Worm (Caenorhabditis elegans) whole organism, L3 larva: ENCODE data around the gene timp-1.

Source experiments
- ama-1 ChIP-seq: fragments of 150-350 bp; optimal IDR thresholded peaks from 2 replicates; lab custom pipeline; 2018
- ceh-16 ChIP-seq: sonication (generic microtip); optimal IDR thresholded peaks from 2 replicates; lab custom pipeline; 2017; ENCODE audit warnings: missing biosample characterization, missing genetic modification characterization
- egl-27 ChIP-seq: sonication (generic microtip); optimal IDR thresholded peaks from 4 replicates; lab custom pipeline; 2017; ENCODE audit warnings: missing biosample characterization, missing genetic modification reagents, missing genetic modification characterization
- elt-2 ChIP-seq: sonication (generic microtip); optimal IDR thresholded peaks from 2 replicates; lab custom pipeline; 2016; ENCODE audit warnings: missing genetic modification reagents, mild to moderate bottlenecking, missing genetic modification characterization, missing compliant biosample characterization
- lin-15B ChIP-seq: fragments of 150-350 bp; optimal IDR thresholded peaks from 2 replicates; lab custom pipeline; 2014; ENCODE audit warnings: missing biosample characterization, missing genetic modification characterization
- lin-39 ChIP-seq: fragments of 150-350 bp; optimal IDR thresholded peaks from 2 replicates; lab custom pipeline; 2018; ENCODE audit warnings: missing biosample characterization, missing genetic modification reagents, missing genetic modification characterization
- mml-1 ChIP-seq: fragments of 150-350 bp; sonication (generic microtip); optimal IDR thresholded peaks from 3 replicates; lab custom pipeline; 2014; ENCODE audit warnings: missing biosample characterization, missing genetic modification characterization
- nfya-1 ChIP-seq: sonication (generic microtip); optimal IDR thresholded peaks from 2 replicates; lab custom pipeline; 2017; ENCODE audit warnings: missing genetic modification characterization, mild to moderate bottlenecking, missing compliant biosample characterization, antibody characterized with exemption, moderate library complexity; ENCODE audit not compliant: insufficient read depth
- nhr-237 ChIP-seq: fragments of 150-350 bp; optimal IDR thresholded peaks from 2 replicates; lab custom pipeline; 2014; ENCODE audit warnings: missing biosample characterization, missing genetic modification characterization
- sea-2 ChIP-seq: fragments of 150-350 bp; sonication (generic microtip); optimal IDR thresholded peaks from 4 replicates; lab custom pipeline; 2014; ENCODE audit warnings: missing biosample characterization, missing genetic modification reagents, missing genetic modification characterization
- tbx-2 ChIP-seq: sonication (generic microtip); optimal IDR thresholded peaks from 2 replicates; lab custom pipeline; 2016; ENCODE audit warnings: mild to moderate bottlenecking, missing genetic modification characterization, missing compliant biosample characterization
- unc-39 ChIP-seq: sonication (generic microtip); optimal IDR thresholded peaks from 4 replicates; lab custom pipeline; 2017; ENCODE audit warnings: missing biosample characterization, missing genetic modification characterization
- unc-62 ChIP-seq: fragments of 150-350 bp; sonication (generic microtip); optimal IDR thresholded peaks from 4 replicates; lab custom pipeline; 2014; ENCODE audit warnings: missing biosample characterization, missing genetic modification reagents, missing genetic modification characterization
- ztf-4 ChIP-seq: fragments of 150-350 bp; optimal IDR thresholded peaks from 2 replicates; lab custom pipeline; 2014; ENCODE audit warnings: missing biosample characterization, missing genetic modification characterization

DNA sequence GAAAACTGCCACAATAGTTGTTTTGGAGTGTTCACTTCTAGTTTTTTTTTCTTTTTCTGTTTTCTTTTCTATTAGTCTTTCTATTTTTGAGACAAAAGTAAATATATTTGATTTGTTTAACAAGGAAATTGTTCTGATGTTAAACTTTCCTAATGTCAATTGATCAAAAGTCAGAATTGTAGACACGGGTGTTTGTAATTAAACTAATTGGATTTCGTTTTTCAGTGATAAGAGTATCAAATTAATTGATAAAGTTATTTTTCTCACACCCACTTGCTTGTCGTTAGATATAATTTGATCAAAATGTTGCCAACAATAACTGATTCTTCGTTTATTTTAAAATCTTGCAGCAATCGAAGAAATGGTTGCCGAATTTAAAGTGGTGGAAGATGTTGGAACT, 43.8 kb upstream of the timp-1 start:
- TF ChIP-seq ama-1 (lab: Kevin White, UChicago) (no peak), unc-39 (tag; lab: Kevin White, UChicago) (no peak), ztf-4 (tag; lab: Kevin White, UChicago) (no peak), lin-15B (tag; lab: Kevin White, UChicago) (no peak), nhr-237 (no peak), lin-39 (tag; lab: Kevin White, UChicago) (no peak), mml-1 (no peak), egl-27 (tag; lab: Kevin White, UChicago) (no peak), sea-2 (GFP tag; lab: Kevin White, UChicago) (no peak), elt-2 (tag; lab: Kevin White, UChicago) (no peak), ceh-16 (no peak), unc-62 (GFP tag; lab: Kevin White, UChicago) (no peak), nfya-1 (tag; lab: Kevin White, UChicago) (no peak), tbx-2 (tag; lab: Kevin White, UChicago) (no peak)
